Fruit fly (Drosophila melanogaster): ENCODE results near the gene CG13999.

The CG13999 gene

DNA sequence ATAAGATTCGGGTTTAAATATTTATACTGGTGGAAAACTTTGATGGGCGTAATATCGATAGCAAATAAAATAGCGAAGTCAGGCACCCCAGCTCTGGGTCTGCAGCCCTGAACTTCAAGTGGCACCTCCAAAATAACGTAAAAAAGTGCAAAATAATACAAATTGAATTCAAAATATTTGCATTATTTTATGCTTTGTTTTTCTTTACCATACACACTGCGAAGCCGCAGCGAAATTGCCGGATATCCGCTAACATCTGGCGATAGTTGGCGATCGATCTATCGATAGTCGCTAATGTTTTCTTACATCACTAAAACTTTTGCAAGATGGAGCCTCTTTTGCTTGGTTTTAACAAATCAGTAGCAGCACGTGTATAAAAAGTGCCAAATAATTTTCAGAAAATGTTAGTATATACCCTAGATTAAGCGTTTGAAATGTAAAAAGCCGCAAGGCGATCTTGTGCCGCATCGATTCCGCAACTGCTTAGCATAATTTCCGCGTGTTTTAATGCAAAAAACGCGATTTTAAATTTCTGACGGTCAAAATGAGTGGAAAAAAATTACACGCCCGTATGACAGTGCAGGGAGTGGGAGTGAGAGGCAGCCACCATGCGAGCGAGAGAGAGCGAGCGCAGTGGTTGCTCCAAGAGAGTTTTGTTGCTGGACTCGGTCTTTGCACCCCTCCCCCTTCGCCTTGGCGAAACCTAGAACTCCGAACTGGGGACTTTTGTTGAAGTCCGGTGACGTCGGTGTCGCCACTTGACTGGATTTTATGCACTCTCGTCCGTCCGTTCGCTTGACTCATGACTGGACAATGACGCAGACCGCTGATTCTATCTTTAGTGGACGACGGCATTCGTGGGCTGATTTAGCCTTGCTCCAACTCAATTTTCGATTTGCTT, 25.4 kb upstream of the CG13999 start, which contains the start of gene eIF4A (continued):
- TF ChIP-seq Trl (optimal IDR thresholded peaks at IDR 0.05) (peak; percentile 84 to 90), Trl (GFP tag; optimal IDR thresholded peaks at IDR 0.05) (no peak), CG2116 (GFP tag; optimal IDR thresholded peaks at IDR 0.05) (peak; percentile 51), so (GFP tag; IDR thresholded peaks at IDR 0.05) (no peak), CG4424 (GFP tag; optimal IDR thresholded peaks at IDR 0.05) (no peak), dpn (GFP tag; optimal IDR thresholded peaks at IDR 0.05) (no peak), Elba2 (GFP tag; optimal IDR thresholded peaks at IDR 0.05) (no peak), YL-1 (GFP tag; optimal IDR thresholded peaks at IDR 0.05) (peak; percentile 24), Dref (GFP tag; IDR thresholded peaks at IDR 0.05) (no peak), Drgx (GFP tag; IDR thresholded peaks at IDR 0.05) (no peak), Camta (GFP tag; optimal IDR thresholded peaks at IDR 0.05) (no peak), CG2202 (tag; optimal IDR thresholded peaks at IDR 0.05) (no peak), Awh (GFP tag; IDR thresholded peaks at IDR 0.05) (no peak), Dad (GFP tag; optimal IDR thresholded peaks at IDR 0.05) (no peak), bab2 (GFP tag; optimal IDR thresholded peaks at IDR 0.05) (no peak), CG15269 (tag; optimal IDR thresholded peaks at IDR 0.05) (no peak), emc (GFP tag; optimal IDR thresholded peaks at IDR 0.05) (no peak), twi (tag; optimal IDR thresholded peaks at IDR 0.05) (peak; percentile 45), Med (GFP tag) (peak; percentile 91), trh (GFP tag; optimal IDR thresholded peaks at IDR 0.05) (no peak), Asciz (GFP tag; optimal IDR thresholded peaks at IDR 0.05) (peak; percentile 23), her (GFP tag; optimal IDR thresholded peaks at IDR 0.05) (no peak), D19A (tag; optimal IDR thresholded peaks at IDR 0.05) (no peak), otp (GFP tag; IDR thresholded peaks at IDR 0.05) (no peak), oc (tag; optimal IDR thresholded peaks at IDR 0.05) (no peak), Lpt (GFP tag; optimal IDR thresholded peaks at IDR 0.05) (no peak), CG13287 (GFP tag; IDR thresholded peaks at IDR 0.05; ENCODE audit: partially characterized antibody) (no peak), H15 (GFP tag; IDR thresholded peaks at IDR 0.05) (no peak), CG17385 (GFP tag; optimal IDR thresholded peaks at IDR 0.05) (peak; percentile 16), CG7556 (GFP tag; optimal IDR thresholded peaks at IDR 0.05) (no peak), NC2α (GFP tag; optimal IDR thresholded peaks at IDR 0.05) (no peak), unc-4 (GFP tag; IDR thresholded peaks at IDR 0.05; ENCODE audit: partially characterized antibody) (no peak), scrt (GFP tag; optimal IDR thresholded peaks at IDR 0.05) (no peak), CG16779 (GFP tag; IDR thresholded peaks at IDR 0.05) (no peak), CG6765 (GFP tag; optimal IDR thresholded peaks at IDR 0.05) (no peak), CG1647 (GFP tag; optimal IDR thresholded peaks at IDR 0.05) (no peak), ro (GFP tag; IDR thresholded peaks at IDR 0.05) (no peak), usp (GFP tag; optimal IDR thresholded peaks at IDR 0.05) (no peak), CG11456 (GFP tag; IDR thresholded peaks at IDR 0.05) (no peak), CG4360 (GFP tag; IDR thresholded peaks at IDR 0.05) (no peak), CG8281 (tag; optimal IDR thresholded peaks at IDR 0.05) (no peak), CG17612 (GFP tag; IDR thresholded peaks at IDR 0.05) (no peak), Mes4 (GFP tag; optimal IDR thresholded peaks at IDR 0.05) (peak; percentile 54), pb (GFP tag; optimal IDR thresholded peaks at IDR 0.05) (no peak), hkb (optimal IDR thresholded peaks at IDR 0.05) (peak; percentile 41), hkb (GFP tag; IDR thresholded peaks at IDR 0.05) (no peak), Bgb (GFP tag; IDR thresholded peaks at IDR 0.05; ENCODE audit: partially characterized antibody) (no peak), CG17359 (tag; optimal IDR thresholded peaks at IDR 0.05) (no peak), Ets65A (GFP tag) (peak; percentile 90), Neu2 (GFP tag; optimal IDR thresholded peaks at IDR 0.05; ENCODE audit: borderline replicate concordance) (no peak), CG18262 (tag; optimal IDR thresholded peaks at IDR 0.05) (no peak)
